Worm (Caenorhabditis elegans): ENCODE data around the gene str-33.

ce11 chrV:2767465-2767864 is 39.1 kb downstream of the str-33 start, which contains the start of gene R05D8.9:
- TF ChIP-seq lin-35 (GFP tag; optimal IDR thresholded peaks at IDR 0.05), result no peak
- TF ChIP-seq egl-27 (tag; optimal IDR thresholded peaks at IDR 0.05), result no peak
- no peak for TF ChIP-seq aly-2 (tag; optimal IDR thresholded peaks at IDR 0.05)
- no peak for TF ChIP-seq pax-3 (tag; optimal IDR thresholded peaks at IDR 0.05)
- TF ChIP-seq rnt-1 (tag; optimal IDR thresholded peaks at IDR 0.05), result no peak
- no peak for TF ChIP-seq Y116A8C.19 (tag; optimal IDR thresholded peaks at IDR 0.05; ENCODE audit: borderline replicate concordance)
- TF ChIP-seq ztf-11 (tag; optimal IDR thresholded peaks at IDR 0.05), result no peak
- TF ChIP-seq nhr-237 (tag; optimal IDR thresholded peaks at IDR 0.05), result no peak

Data from whole organism, L1 larva.